Fruit fly (Drosophila melanogaster) whole organism, embryonic: ENCODE results near the gene CG6470.
A peak's percentile ranks its signal among the peaks of the same experiment; 100 is the strongest.

Experiments
- Atf-2 ChIP-seq: fragments of 200-800 bp; sonication (Bioruptor generic); optimal IDR thresholded peaks from 2 replicates; lab custom pipeline; 2016; ENCODE audit warnings: missing biosample characterization, missing genetic modification characterization
- Atf3 ChIP-seq: fragments of 200-800 bp; sonication (Bioruptor generic); optimal IDR thresholded peaks from 3 replicates; lab custom pipeline; 2016; ENCODE audit warnings: missing biosample characterization, missing genetic modification characterization
- B-H2 ChIP-seq: fragments of 200-800 bp; sonication (Bioruptor generic); optimal IDR thresholded peaks from 2 replicates; lab custom pipeline; 2018; ENCODE audit warnings: missing biosample characterization, mild to moderate bottlenecking, missing genetic modification characterization
- CG11398 ChIP-seq: fragments of 200-800 bp; sonication (Bioruptor generic); optimal IDR thresholded peaks from 2 replicates; lab custom pipeline; 2016; ENCODE audit warnings: missing biosample characterization, missing genetic modification characterization
- CG11695 ChIP-seq: fragments of 200-800 bp; sonication (Bioruptor generic); IDR thresholded peaks from 3 replicates; pipeline ENCODE4 v1.3.6; 2022; ENCODE audit warnings: missing biosample characterization, missing genetic modification characterization
- CG12744 ChIP-seq: fragments of 200-800 bp; sonication (Bioruptor generic); optimal IDR thresholded peaks from 2 replicates; lab custom pipeline; 2016; ENCODE audit warnings: missing biosample characterization, missing genetic modification characterization
- CG13424 ChIP-seq: fragments of 200-800 bp; sonication (Bioruptor generic); optimal IDR thresholded peaks from 2 replicates; lab custom pipeline; 2019; ENCODE audit warnings: missing biosample characterization, mild to moderate bottlenecking, missing genetic modification characterization, moderate library complexity
- CG13775 ChIP-seq: fragments of 200-800 bp; sonication (Bioruptor generic); optimal IDR thresholded peaks from 3 replicates; lab custom pipeline; 2017; ENCODE audit warnings: missing biosample characterization, mild to moderate bottlenecking, missing genetic modification characterization
- CG14050 ChIP-seq: fragments of 200-800 bp; sonication (Bioruptor generic); IDR thresholded peaks from 3 replicates; pipeline ENCODE4 v1.3.6; 2022; ENCODE audit warnings: missing biosample characterization, missing genetic modification characterization
- CG15011 ChIP-seq: fragments of 200-800 bp; sonication (Bioruptor generic); optimal IDR thresholded peaks from 3 replicates; lab custom pipeline; 2018; ENCODE audit warnings: missing biosample characterization, mild to moderate bottlenecking, missing genetic modification characterization
- CG15073 ChIP-seq: fragments of 200-800 bp; sonication (Bioruptor generic); optimal IDR thresholded peaks from 2 replicates; lab custom pipeline; 2016; ENCODE audit warnings: missing biosample characterization, missing genetic modification characterization
- CG1647 ChIP-seq: fragments of 200-800 bp; sonication (Bioruptor generic); optimal IDR thresholded peaks from 3 replicates; lab custom pipeline; 2016; ENCODE audit warnings: missing biosample characterization, missing genetic modification characterization
- CG16863 ChIP-seq: fragments of 200-800 bp; sonication (Bioruptor generic); optimal IDR thresholded peaks from 3 replicates; lab custom pipeline; 2016; ENCODE audit warnings: missing biosample characterization, missing genetic modification characterization
- CG17359 ChIP-seq: fragments of 200-800 bp; sonication (Bioruptor generic); optimal IDR thresholded peaks from 3 replicates; lab custom pipeline; 2018; ENCODE audit warnings: missing biosample characterization, mild to moderate bottlenecking, missing genetic modification characterization, moderate library complexity
- CG17568 ChIP-seq: fragments of 200-800 bp; sonication (Bioruptor generic); optimal IDR thresholded peaks from 2 replicates; lab custom pipeline; 2018; ENCODE audit warnings: missing biosample characterization, mild to moderate bottlenecking, missing genetic modification characterization, moderate library complexity
- CG2120 ChIP-seq: fragments of 200-800 bp; sonication (Bioruptor generic); optimal IDR thresholded peaks from 3 replicates; lab custom pipeline; 2016; ENCODE audit warnings: missing biosample characterization, missing genetic modification characterization
- CG2199 ChIP-seq: fragments of 200-800 bp; sonication (Bioruptor generic); IDR thresholded peaks from 3 replicates; pipeline ENCODE4 v1.3.6; 2022; ENCODE audit warnings: missing biosample characterization, missing genetic modification characterization
- CG2889 ChIP-seq: fragments of 200-800 bp; sonication (Bioruptor generic); IDR thresholded peaks from 3 replicates; pipeline ENCODE4 v1.3.6; 2022; ENCODE audit warnings: missing biosample characterization, missing genetic modification characterization
- CG31388 ChIP-seq: fragments of 200-800 bp; sonication (Bioruptor generic); optimal IDR thresholded peaks from 2 replicates; lab custom pipeline; 2016; ENCODE audit warnings: missing biosample characterization, missing genetic modification characterization
- CG3407 ChIP-seq: fragments of 200-800 bp; sonication (Bioruptor generic); optimal IDR thresholded peaks from 2 replicates; lab custom pipeline; 2018; ENCODE audit warnings: missing biosample characterization, mild to moderate bottlenecking, missing genetic modification characterization
- CG3838 ChIP-seq: fragments of 200-800 bp; sonication (Bioruptor generic); optimal IDR thresholded peaks from 3 replicates; lab custom pipeline; 2016; ENCODE audit warnings: missing biosample characterization, missing genetic modification characterization
- CG3995 ChIP-seq: fragments of 200-800 bp; sonication (Bioruptor generic); optimal IDR thresholded peaks from 3 replicates; lab custom pipeline; 2016; ENCODE audit warnings: missing biosample characterization, missing genetic modification characterization
- CG4328 ChIP-seq: fragments of 200-800 bp; sonication (Bioruptor generic); optimal IDR thresholded peaks from 3 replicates; lab custom pipeline; 2017; ENCODE audit warnings: missing biosample characterization, missing genetic modification reagents, missing genetic modification characterization
- CG43689 ChIP-seq: fragments of 200-800 bp; sonication (Bioruptor generic); IDR thresholded peaks from 2 replicates; pipeline ENCODE4 v1.3.6; 2022; ENCODE audit warnings: missing biosample characterization, missing genetic modification characterization
- CG6813 ChIP-seq: fragments of 200-800 bp; sonication (Bioruptor generic); optimal IDR thresholded peaks from 2 replicates; lab custom pipeline; 2017; ENCODE audit warnings: missing biosample characterization, missing genetic modification characterization, mild to moderate bottlenecking, moderate library complexity, missing genetic modification reagents
- CG7987 ChIP-seq: fragments of 200-800 bp; sonication (Bioruptor generic); optimal IDR thresholded peaks from 2 replicates; lab custom pipeline; 2018; ENCODE audit warnings: missing biosample characterization, mild to moderate bottlenecking, missing genetic modification characterization, moderate library complexity
- CG8089 ChIP-seq: fragments of 200-800 bp; sonication (Bioruptor generic); optimal IDR thresholded peaks from 3 replicates; lab custom pipeline; 2016; ENCODE audit warnings: missing biosample characterization, missing genetic modification characterization
- Mad ChIP-seq: fragments of 200-800 bp; sonication (Bioruptor generic); optimal IDR thresholded peaks from 2 replicates; lab custom pipeline; 2016; ENCODE audit warnings: missing biosample characterization, missing genetic modification characterization
- Meics ChIP-seq: fragments of 200-800 bp; sonication (Bioruptor generic); optimal IDR thresholded peaks from 2 replicates; lab custom pipeline; 2017; ENCODE audit warnings: missing biosample characterization, mild to moderate bottlenecking, missing genetic modification characterization
- Six4 ChIP-seq: fragments of 200-800 bp; sonication (Bioruptor generic); optimal IDR thresholded peaks from 2 replicates; lab custom pipeline; 2016; ENCODE audit warnings: missing biosample characterization, missing genetic modification characterization
- Xrp1 ChIP-seq: fragments of 200-800 bp; sonication (Bioruptor generic); IDR thresholded peaks from 2 replicates; pipeline ENCODE4 v1.3.6; 2022; ENCODE audit warnings: missing biosample characterization, missing genetic modification characterization
- ap ChIP-seq: fragments of 200-800 bp; sonication (Bioruptor generic); IDR thresholded peaks from 2 replicates; pipeline ENCODE4 v1.3.6; 2022; ENCODE audit warnings: missing biosample characterization, missing genetic modification characterization
- ato ChIP-seq: fragments of 200-800 bp; sonication (Bioruptor generic); IDR thresholded peaks from 2 replicates; pipeline ENCODE4 v1.3.6; 2022; ENCODE audit warnings: missing biosample characterization, missing genetic modification characterization; ENCODE audit not compliant: partially characterized antibody
- cato ChIP-seq: fragments of 200-800 bp; sonication (Bioruptor generic); optimal IDR thresholded peaks from 2 replicates; lab custom pipeline; 2016; ENCODE audit warnings: missing biosample characterization, missing genetic modification characterization, borderline replicate concordance
- ci ChIP-seq: fragments of 200-800 bp; sonication (Bioruptor generic); IDR thresholded peaks from 3 replicates; pipeline ENCODE4 v1.3.6; 2022; ENCODE audit warnings: missing biosample characterization, missing genetic modification characterization
- exex ChIP-seq: fragments of 200-800 bp; sonication (Bioruptor generic); optimal IDR thresholded peaks from 4 replicates; lab custom pipeline; 2018; ENCODE audit warnings: missing biosample characterization, mild to moderate bottlenecking, missing genetic modification characterization, moderate library complexity
- grau ChIP-seq: fragments of 200-800 bp; optimal IDR thresholded peaks from 3 replicates; lab custom pipeline; 2019; ENCODE audit warnings: missing biosample characterization, mild to moderate bottlenecking, missing genetic modification characterization, moderate library complexity
- gt ChIP-seq: fragments of 200-800 bp; sonication (Bioruptor generic); IDR thresholded peaks from 2 replicates; pipeline ENCODE4 v1.3.6; 2022; ENCODE audit warnings: missing biosample characterization, missing genetic modification characterization
- ham ChIP-seq: fragments of 200-800 bp; sonication (Bioruptor generic); IDR thresholded peaks from 2 replicates; pipeline ENCODE4 v1.3.6; 2022; ENCODE audit warnings: missing biosample characterization, missing genetic modification characterization
- lilli ChIP-seq: fragments of 200-800 bp; sonication (Bioruptor generic); optimal IDR thresholded peaks from 3 replicates; lab custom pipeline; 2016; ENCODE audit warnings: missing biosample characterization, missing genetic modification characterization
- nmo ChIP-seq: fragments of 200-800 bp; sonication (Bioruptor generic); optimal IDR thresholded peaks from 2 replicates; lab custom pipeline; 2018; ENCODE audit warnings: missing biosample characterization, mild to moderate bottlenecking, missing genetic modification characterization, moderate library complexity
- nom ChIP-seq: fragments of 200-800 bp; sonication (Bioruptor generic); optimal IDR thresholded peaks from 2 replicates; lab custom pipeline; 2017; ENCODE audit warnings: missing biosample characterization, missing genetic modification characterization, mild to moderate bottlenecking, moderate library complexity, missing genetic modification reagents
- prd ChIP-seq, 3 experiments: fragments of >200 bp in 2 of 3; fragments of 200-800 bp in 1 of 3; sonication (Bioruptor generic) in 1 of 3; optimal IDR thresholded peaks in 2 of 3; IDR thresholded peaks in 1 of 3; 2 replicates in 2 of 3; 3 replicates in 1 of 3; pipeline versions ENCODE4 v1.3.6 to Lab custom; 2017 to 2022; ENCODE audit warnings: missing biosample characterization in 1 of 3, missing genetic modification characterization in 1 of 3
- pzg ChIP-seq: fragments of 200-800 bp; sonication (Bioruptor generic); optimal IDR thresholded peaks from 3 replicates; lab custom pipeline; 2018; ENCODE audit warnings: missing biosample characterization, mild to moderate bottlenecking, missing genetic modification characterization, moderate library complexity
- ro ChIP-seq: fragments of 200-800 bp; sonication (Bioruptor generic); IDR thresholded peaks from 2 replicates; pipeline ENCODE4 v1.3.6; 2022; ENCODE audit warnings: missing biosample characterization, missing genetic modification characterization
- slou ChIP-seq: fragments of 200-800 bp; sonication (Bioruptor generic); optimal IDR thresholded peaks from 3 replicates; lab custom pipeline; 2016; ENCODE audit warnings: missing biosample characterization, missing genetic modification characterization
- ssp ChIP-seq: fragments of 200-800 bp; sonication (Bioruptor generic); IDR thresholded peaks from 2 replicates; pipeline ENCODE4 v1.3.6; 2022; ENCODE audit warnings: missing biosample characterization, missing genetic modification characterization
- tx ChIP-seq: fragments of 200-800 bp; sonication (Bioruptor generic); optimal IDR thresholded peaks from 2 replicates; lab custom pipeline; 2016; ENCODE audit warnings: missing biosample characterization, missing genetic modification characterization
- wdn ChIP-seq: fragments of 200-800 bp; sonication (Bioruptor generic); IDR thresholded peaks from 2 replicates; pipeline ENCODE4 v1.3.6; 2022; ENCODE audit warnings: missing biosample characterization, missing genetic modification characterization

The CG6470 gene

dm6 chrX:18506639-18507528, 7.8 kb downstream of the CG6470 start (continued):
- TF ChIP-seq ci: peak; percentile 96
- TF ChIP-seq lilli (GFP tag; lab: Kevin White, UChicago): peak; percentile 81
- TF ChIP-seq CG31388 (GFP tag; lab: Kevin White, UChicago): no peak
- peak; percentile 70 for TF ChIP-seq CG14050 (GFP tag; lab: Robert Waterston, UW)
- TF ChIP-seq CG15073: no peak
- peak; percentile 63 for TF ChIP-seq CG1647 (GFP tag; lab: Kevin White, UChicago)
- peak; percentile 90 for TF ChIP-seq CG11695 (GFP tag; lab: Robert Waterston, UW)
- peak; percentile 77 for TF ChIP-seq CG2199 (GFP tag; lab: Robert Waterston, UW)
- TF ChIP-seq wdn (GFP tag; lab: Robert Waterston, UW): peak; percentile 69
- peak; percentile 91 for TF ChIP-seq Xrp1
- peak; percentile 71 for TF ChIP-seq tx (GFP tag; lab: Kevin White, UChicago)
- TF ChIP-seq Mad: peak; percentile 59
- TF ChIP-seq ro: peak; percentile 52; the same call in 1 of the 2 replicates
- peak; percentile 62 for TF ChIP-seq cato (GFP tag; lab: Kevin White, UChicago)
- no peak for TF ChIP-seq nom (GFP tag; lab: Kevin White, UChicago)
- peak; percentile 68 for TF ChIP-seq CG13775 (GFP tag; lab: Kevin White, UChicago)
- 0 out of 3 replicates have a peak, but pooled peaks have one; percentile 40 for TF ChIP-seq CG2889
- TF ChIP-seq Atf3 (GFP tag; lab: Kevin White, UChicago): peak; percentile 33
- peak; percentile 78 for TF ChIP-seq Atf-2
- TF ChIP-seq ssp (GFP tag; lab: Robert Waterston, UW): peak; percentile 46
- TF ChIP-seq CG3407 (GFP tag; lab: Kevin White, UChicago): peak; percentile 26
- no peak for TF ChIP-seq ham (GFP tag; lab: Robert Waterston, UW)
- TF ChIP-seq CG13424: peak; percentile 53
- TF ChIP-seq CG7987 (GFP tag; lab: Kevin White, UChicago): peak; percentile 48
- no peak for TF ChIP-seq CG4328
- peak; percentile 80 for TF ChIP-seq CG2120
- TF ChIP-seq ap (GFP tag; lab: Robert Waterston, UW): peak; percentile 76
- peak; percentile 82 for TF ChIP-seq Meics (GFP tag; lab: Kevin White, UChicago)
- peak; percentile 31 for TF ChIP-seq CG17568
- TF ChIP-seq CG12744 (GFP tag; lab: Kevin White, UChicago): peak; percentile 70
- TF ChIP-seq exex: no peak
- peak; percentile 83 for TF ChIP-seq CG6813 (GFP tag; lab: Kevin White, UChicago)
- TF ChIP-seq slou: peak; percentile 59
- peak; percentile 67 for TF ChIP-seq CG8089 (GFP tag; lab: Kevin White, UChicago)
- TF ChIP-seq Six4 (GFP tag; lab: Kevin White, UChicago): peak; percentile 79
- TF ChIP-seq nmo: peak; percentile 67
- TF ChIP-seq gt (GFP tag; lab: Robert Waterston, UW): no peak
- TF ChIP-seq CG16863: peak; percentile 76
- TF ChIP-seq B-H2 (GFP tag; lab: Kevin White, UChicago): no peak
- no peak for TF ChIP-seq CG3838
- no peak for TF ChIP-seq CG15011 (GFP tag; lab: Kevin White, UChicago)
- TF ChIP-seq ato (GFP tag; lab: Robert Waterston, UW): no peak
- peak; percentile 41 for TF ChIP-seq CG43689 (GFP tag; lab: Robert Waterston, UW)
- no peak for TF ChIP-seq CG3995
- peak; percentile 85 for TF ChIP-seq CG17359 (tag; lab: Kevin White, UChicago)
- TF ChIP-seq grau (tag; lab: Kevin White, UChicago): peak; percentile 63
- peak; percentile 48 for TF ChIP-seq CG11398
- no peak for TF ChIP-seq pzg (GFP tag; lab: Kevin White, UChicago)
- TF ChIP-seq prd (optimal IDR thresholded peaks at IDR 0.05; lab: Kevin White, UChicago): no peak
- peak; percentile 81 for TF ChIP-seq prd (GFP tag; IDR thresholded peaks at IDR 0.05; lab: Robert Waterston, UW)
